Fruit fly (Drosophila melanogaster): Measurements from ENCODE around the gene RpL27A.

- TF ChIP-seq tj (GFP tag; optimal IDR thresholded peaks at IDR 0.05): no peak
- no peak for TF ChIP-seq kay (GFP tag; ENCODE audit: borderline replicate concordance)
- TF ChIP-seq cic (GFP tag; optimal IDR thresholded peaks at IDR 0.05): no peak
- no peak for TF ChIP-seq bab1 (GFP tag; optimal IDR thresholded peaks at IDR 0.05)
- TF ChIP-seq Mnt (GFP tag; optimal IDR thresholded peaks at IDR 0.05): no peak
These were observed 47.3 kb downstream of the RpL27A start, which contains the start of gene CG43055 for dm6 chr2L:4410855-4411254.
